Fruit fly (Drosophila melanogaster) whole organism, embryonic: Measurements from ENCODE around the gene Arv1.

ENCODE experiments used
- Atf-2 ChIP-seq: fragments of 200-800 bp; sonication (Bioruptor generic); optimal IDR thresholded peaks from 2 replicates; lab custom pipeline; 2016; ENCODE audit warnings: missing biosample characterization, missing genetic modification characterization
- CG10274 ChIP-seq: fragments of 200-800 bp; sonication (Bioruptor generic); optimal IDR thresholded peaks from 3 replicates; lab custom pipeline; 2017; ENCODE audit warnings: missing biosample characterization, mild to moderate bottlenecking, missing genetic modification characterization
- CG10543 ChIP-seq: fragments of 200-800 bp; sonication (Bioruptor generic); optimal IDR thresholded peaks from 3 replicates; lab custom pipeline; 2017; ENCODE audit warnings: missing biosample characterization, mild to moderate bottlenecking, missing genetic modification characterization, moderate library complexity
- CG11085 ChIP-seq: fragments of 200-800 bp; sonication (Bioruptor generic); IDR thresholded peaks from 2 replicates; pipeline ENCODE4 v1.3.6; 2022; ENCODE audit warnings: missing biosample characterization, missing genetic modification characterization
- CG11696 ChIP-seq: fragments of 200-800 bp; sonication (Bioruptor generic); IDR thresholded peaks from 2 replicates; pipeline ENCODE4 v1.3.6; 2022; ENCODE audit warnings: missing biosample characterization, missing genetic modification characterization
- CG1233 ChIP-seq: fragments of 200-800 bp; sonication (Bioruptor generic); optimal IDR thresholded peaks from 4 replicates; lab custom pipeline; 2018; ENCODE audit warnings: missing biosample characterization, mild to moderate bottlenecking, missing genetic modification characterization
- CG1602 ChIP-seq: fragments of 200-800 bp; sonication (Bioruptor generic); optimal IDR thresholded peaks from 3 replicates; lab custom pipeline; 2016; ENCODE audit warnings: missing biosample characterization, missing genetic modification characterization
- CG16779 ChIP-seq: fragments of 200-800 bp; sonication (Bioruptor generic); IDR thresholded peaks from 2 replicates; pipeline ENCODE4 v1.3.6; 2022; ENCODE audit warnings: missing biosample characterization, missing genetic modification characterization
- CG17359 ChIP-seq: fragments of 200-800 bp; sonication (Bioruptor generic); optimal IDR thresholded peaks from 3 replicates; lab custom pipeline; 2018; ENCODE audit warnings: missing biosample characterization, mild to moderate bottlenecking, missing genetic modification characterization, moderate library complexity
- CG17568 ChIP-seq: fragments of 200-800 bp; sonication (Bioruptor generic); optimal IDR thresholded peaks from 2 replicates; lab custom pipeline; 2018; ENCODE audit warnings: missing biosample characterization, mild to moderate bottlenecking, missing genetic modification characterization, moderate library complexity
- CG18476 ChIP-seq: fragments of 200-800 bp; sonication (Bioruptor generic); optimal IDR thresholded peaks from 2 replicates; lab custom pipeline; 2016; ENCODE audit warnings: missing biosample characterization, mild to moderate bottlenecking, missing genetic modification characterization
- CG18619 ChIP-seq: fragments of 200-800 bp; sonication (Bioruptor generic); optimal IDR thresholded peaks from 3 replicates; lab custom pipeline; 2017; ENCODE audit warnings: missing biosample characterization, mild to moderate bottlenecking, missing genetic modification characterization
- CG3995 ChIP-seq: fragments of 200-800 bp; sonication (Bioruptor generic); optimal IDR thresholded peaks from 3 replicates; lab custom pipeline; 2016; ENCODE audit warnings: missing biosample characterization, missing genetic modification characterization
- CG4404 ChIP-seq: fragments of 200-800 bp; sonication (Bioruptor generic); IDR thresholded peaks from 2 replicates; pipeline ENCODE4 v1.3.6; 2022; ENCODE audit warnings: missing biosample characterization, missing genetic modification characterization
- CG6813 ChIP-seq: fragments of 200-800 bp; sonication (Bioruptor generic); optimal IDR thresholded peaks from 2 replicates; lab custom pipeline; 2017; ENCODE audit warnings: missing biosample characterization, missing genetic modification characterization, mild to moderate bottlenecking, moderate library complexity, missing genetic modification reagents
- CG9817 ChIP-seq: fragments of 200-800 bp; sonication (Bioruptor generic); optimal IDR thresholded peaks from 2 replicates; lab custom pipeline; 2018; ENCODE audit warnings: missing biosample characterization, mild to moderate bottlenecking, missing genetic modification characterization, moderate library complexity
- Dek ChIP-seq: fragments of 200-800 bp; sonication (Bioruptor generic); optimal IDR thresholded peaks from 3 replicates; lab custom pipeline; 2019; ENCODE audit warnings: missing biosample characterization, mild to moderate bottlenecking, missing genetic modification characterization, moderate library complexity
- E2f2 ChIP-seq: fragments of 200-800 bp; sonication (Bioruptor generic); IDR thresholded peaks from 2 replicates; pipeline ENCODE4 v1.3.6; 2022; ENCODE audit warnings: missing biosample characterization, missing genetic modification characterization
- Ets65A ChIP-seq: fragments of 200-800 bp; sonication (Bioruptor generic); peaks from one replicate; lab custom pipeline; 2016; ENCODE audit warnings: missing biosample characterization, missing genetic modification characterization
- HLH3B ChIP-seq: fragments of 200-800 bp; sonication (Bioruptor generic); IDR thresholded peaks from 2 replicates; pipeline ENCODE4 v1.3.6; 2022; ENCODE audit warnings: missing biosample characterization, missing genetic modification characterization
- HLHmδ ChIP-seq: fragments of 200-800 bp; sonication (Bioruptor generic); optimal IDR thresholded peaks from 2 replicates; lab custom pipeline; 2018; ENCODE audit warnings: missing biosample characterization, mild to moderate bottlenecking, missing genetic modification characterization, moderate library complexity
- Hr78 ChIP-seq, 2 experiments: fragments of 200-800 bp in 1 of 2; fragments of >200 bp in 1 of 2; sonication (Bioruptor generic) in 1 of 2; optimal IDR thresholded peaks; 2 replicates each; lab custom pipeline; 2017 to 2019; ENCODE audit warnings: missing biosample characterization in 2 of 2, missing genetic modification characterization in 2 of 2, mild to moderate bottlenecking in 1 of 2, moderate library complexity in 1 of 2
- Lhr ChIP-seq: fragments of 200-800 bp; sonication (Bioruptor generic); optimal IDR thresholded peaks from 3 replicates; lab custom pipeline; 2017; ENCODE audit warnings: mild to moderate bottlenecking, missing biosample characterization, missing genetic modification reagents, missing genetic modification characterization
- MTF-1 ChIP-seq: fragments of 200-800 bp; sonication (Bioruptor generic); optimal IDR thresholded peaks from 2 replicates; lab custom pipeline; 2018; ENCODE audit warnings: missing biosample characterization, mild to moderate bottlenecking, missing genetic modification characterization, borderline replicate concordance
- Neu2 ChIP-seq: fragments of 200-800 bp; sonication (Bioruptor generic); optimal IDR thresholded peaks from 3 replicates; lab custom pipeline; 2016; ENCODE audit warnings: missing biosample characterization, missing genetic modification characterization, borderline replicate concordance
- Poxn ChIP-seq: fragments of 200-800 bp; sonication (Bioruptor generic); IDR thresholded peaks from 2 replicates; pipeline ENCODE4 v1.3.6; 2022; ENCODE audit warnings: missing biosample characterization, missing genetic modification characterization
- Usf ChIP-seq: fragments of 200-800 bp; sonication (Bioruptor generic); optimal IDR thresholded peaks from 2 replicates; lab custom pipeline; 2017; ENCODE audit warnings: missing genotype, missing biosample characterization, missing genetic modification characterization
- bab2 ChIP-seq: fragments of 200-800 bp; sonication (Bioruptor generic); optimal IDR thresholded peaks from 2 replicates; lab custom pipeline; 2016; ENCODE audit warnings: missing biosample characterization, missing genetic modification characterization
- br ChIP-seq: fragments of >200 bp; optimal IDR thresholded peaks from 2 replicates; lab custom pipeline; 2017
- chif ChIP-seq, 2 experiments: fragments of 200-800 bp; sonication (Bioruptor generic); optimal IDR thresholded peaks; 3 replicates each; lab custom pipeline; 2016; ENCODE audit warnings: missing biosample characterization in 2 of 2, missing genetic modification characterization in 2 of 2
- ci ChIP-seq: fragments of 200-800 bp; sonication (Bioruptor generic); IDR thresholded peaks from 3 replicates; pipeline ENCODE4 v1.3.6; 2022; ENCODE audit warnings: missing biosample characterization, missing genetic modification characterization
- dm ChIP-seq: fragments of 200-800 bp; sonication (Bioruptor generic); optimal IDR thresholded peaks from 3 replicates; lab custom pipeline; 2016; ENCODE audit warnings: missing biosample characterization, missing genetic modification characterization
- dmrt11E ChIP-seq: fragments of 200-800 bp; sonication (Bioruptor generic); optimal IDR thresholded peaks from 3 replicates; lab custom pipeline; 2018; ENCODE audit warnings: missing biosample characterization, mild to moderate bottlenecking, missing genetic modification characterization, moderate library complexity
- fd102C ChIP-seq: fragments of 200-800 bp; sonication (Bioruptor generic); optimal IDR thresholded peaks from 2 replicates; lab custom pipeline; 2018; ENCODE audit warnings: missing biosample characterization, mild to moderate bottlenecking, missing genetic modification characterization, moderate library complexity
- fd96Cb ChIP-seq: fragments of 200-800 bp; sonication (Bioruptor generic); optimal IDR thresholded peaks from 2 replicates; lab custom pipeline; 2018; ENCODE audit warnings: missing biosample characterization, mild to moderate bottlenecking, missing genetic modification characterization, moderate library complexity
- hb ChIP-seq: fragments of 200-800 bp; sonication (Bioruptor generic); IDR thresholded peaks from 3 replicates; pipeline ENCODE4 v1.3.6; 2022; ENCODE audit warnings: missing biosample characterization, missing genetic modification characterization; ENCODE audit not compliant: partially characterized antibody
- kay ChIP-seq: fragments of 200-800 bp; sonication (Bioruptor generic); optimal IDR thresholded peaks from 2 replicates; lab custom pipeline; 2016; ENCODE audit warnings: missing biosample characterization, missing genetic modification characterization
- lbe ChIP-seq: fragments of 200-800 bp; sonication (Bioruptor generic); optimal IDR thresholded peaks from 2 replicates; lab custom pipeline; 2016; ENCODE audit warnings: missing biosample characterization, mild to moderate bottlenecking, missing genetic modification characterization
- nmo ChIP-seq: fragments of 200-800 bp; sonication (Bioruptor generic); optimal IDR thresholded peaks from 2 replicates; lab custom pipeline; 2018; ENCODE audit warnings: missing biosample characterization, mild to moderate bottlenecking, missing genetic modification characterization, moderate library complexity
- odd ChIP-seq: fragments of 200-800 bp; sonication (Bioruptor generic); optimal IDR thresholded peaks from 2 replicates; lab custom pipeline; 2017; ENCODE audit warnings: missing biosample characterization, mild to moderate bottlenecking, missing genetic modification characterization
- pho ChIP-seq: fragments of 200-800 bp; sonication (Bioruptor generic); optimal IDR thresholded peaks from 2 replicates; lab custom pipeline; 2016; ENCODE audit warnings: missing biosample characterization, missing genetic modification characterization
- prd ChIP-seq, 3 experiments: fragments of >200 bp in 2 of 3; fragments of 200-800 bp in 1 of 3; sonication (Bioruptor generic) in 1 of 3; optimal IDR thresholded peaks in 2 of 3; IDR thresholded peaks in 1 of 3; 2 replicates in 2 of 3; 3 replicates in 1 of 3; pipeline versions ENCODE4 v1.3.6 to Lab custom; 2017 to 2022; ENCODE audit warnings: missing biosample characterization in 1 of 3, missing genetic modification characterization in 1 of 3
- salm ChIP-seq: fragments of 200-800 bp; sonication (Bioruptor generic); optimal IDR thresholded peaks from 2 replicates; lab custom pipeline; 2018; ENCODE audit warnings: missing biosample characterization, mild to moderate bottlenecking, missing genetic modification characterization
- scrt ChIP-seq: fragments of 200-800 bp; sonication (Bioruptor generic); optimal IDR thresholded peaks from 2 replicates; lab custom pipeline; 2018; ENCODE audit warnings: missing biosample characterization, mild to moderate bottlenecking, missing genetic modification characterization, moderate library complexity
- sima ChIP-seq: fragments of 200-800 bp; sonication (Bioruptor generic); optimal IDR thresholded peaks from 2 replicates; lab custom pipeline; 2016; ENCODE audit warnings: missing biosample characterization, missing genetic modification characterization
- sqz ChIP-seq: fragments of 200-800 bp; sonication (Bioruptor generic); optimal IDR thresholded peaks from 3 replicates; lab custom pipeline; 2018; ENCODE audit warnings: missing biosample characterization, mild to moderate bottlenecking, missing genetic modification characterization
- trh ChIP-seq: fragments of 200-800 bp; sonication (Bioruptor generic); optimal IDR thresholded peaks from 2 replicates; lab custom pipeline; 2016; ENCODE audit warnings: missing biosample characterization, missing genetic modification characterization
- vfl ChIP-seq: fragments of 200-800 bp; sonication (Bioruptor generic); optimal IDR thresholded peaks from 2 replicates; lab custom pipeline; 2016; ENCODE audit warnings: missing biosample characterization, missing genetic modification characterization
- vnd ChIP-seq: fragments of 200-800 bp; sonication (Bioruptor generic); IDR thresholded peaks from 3 replicates; pipeline ENCODE4 v1.3.6; 2022; ENCODE audit warnings: missing biosample characterization, missing genetic modification characterization; ENCODE audit not compliant: partially characterized antibody
- wdn ChIP-seq: fragments of 200-800 bp; sonication (Bioruptor generic); IDR thresholded peaks from 2 replicates; pipeline ENCODE4 v1.3.6; 2022; ENCODE audit warnings: missing biosample characterization, missing genetic modification characterization
- wek ChIP-seq: fragments of 200-800 bp; sonication (Bioruptor generic); optimal IDR thresholded peaks from 3 replicates; lab custom pipeline; 2018; ENCODE audit warnings: missing biosample characterization, mild to moderate bottlenecking, missing genetic modification characterization, moderate library complexity

The Arv1 gene

dm6 chr3L:21483837-21484236 is 45.3 kb downstream of the Arv1 start (continued):
- TF ChIP-seq kay (GFP tag; lab: Kevin White, UChicago) = no peak
- no peak for TF ChIP-seq CG10543 (GFP tag; lab: Kevin White, UChicago)
- no peak for TF ChIP-seq prd (optimal IDR thresholded peaks at IDR 0.05; lab: Kevin White, UChicago)
- TF ChIP-seq prd (GFP tag; IDR thresholded peaks at IDR 0.05; lab: Robert Waterston, UW) = no peak
- TF ChIP-seq HLHmδ (GFP tag; lab: Kevin White, UChicago) = no peak
- TF ChIP-seq CG10274 = no peak
- TF ChIP-seq ci (GFP tag; lab: Robert Waterston, UW) = peak; percentile 71; the same call in 2 of the 3 replicates
- TF ChIP-seq wek = no peak
- no peak for TF ChIP-seq sqz (GFP tag; lab: Kevin White, UChicago)
- no peak for TF ChIP-seq CG3995
- TF ChIP-seq fd96Cb (tag; lab: Kevin White, UChicago) = no peak
- TF ChIP-seq Dek (tag; lab: Kevin White, UChicago) = no peak
- TF ChIP-seq sima (GFP tag; lab: Kevin White, UChicago) = no peak
- peak; percentile 25 for TF ChIP-seq pho (GFP tag; lab: Kevin White, UChicago)
- no peak for TF ChIP-seq CG1233 (GFP tag; lab: Kevin White, UChicago)
- TF ChIP-seq CG6813 (GFP tag; lab: Kevin White, UChicago) = no peak
- no peak for TF ChIP-seq lbe (GFP tag; lab: Kevin White, UChicago)
- no peak for TF ChIP-seq CG9817
- no peak for TF ChIP-seq CG17359 (tag; lab: Kevin White, UChicago)
- no peak for TF ChIP-seq fd102C (GFP tag; lab: Kevin White, UChicago)
- TF ChIP-seq nmo (GFP tag; lab: Kevin White, UChicago) = peak; percentile 35
- no peak for TF ChIP-seq CG4404
- TF ChIP-seq br = no peak
- TF ChIP-seq bab2 (GFP tag; lab: Kevin White, UChicago) = peak; percentile 17
- no peak for TF ChIP-seq Poxn (GFP tag; lab: Robert Waterston, UW)
- TF ChIP-seq CG18476 (GFP tag; lab: Kevin White, UChicago) = no peak
- TF ChIP-seq Usf (GFP tag; lab: Kevin White, UChicago) = no peak
- TF ChIP-seq Lhr (GFP tag; lab: Kevin White, UChicago) = peak; percentile 95
- no peak for TF ChIP-seq odd
- TF ChIP-seq CG16779 = no peak
- TF ChIP-seq HLH3B = no peak
- no peak for TF ChIP-seq MTF-1
- TF ChIP-seq Ets65A (GFP tag; lab: Kevin White, UChicago) = no peak
- TF ChIP-seq hb = no peak
- no peak for TF ChIP-seq CG1602
- no peak for TF ChIP-seq CG18619
- no peak for TF ChIP-seq wdn (GFP tag; lab: Robert Waterston, UW)
- TF ChIP-seq dm (GFP tag; lab: Kevin White, UChicago) = no peak
- TF ChIP-seq vnd = no peak
- TF ChIP-seq dmrt11E = no peak
- TF ChIP-seq trh (GFP tag; lab: Kevin White, UChicago) = no peak
- peak; percentile 43 for TF ChIP-seq E2f2 (GFP tag; lab: Robert Waterston, UW)
- no peak for TF ChIP-seq CG11085 (GFP tag; lab: Robert Waterston, UW)
- TF ChIP-seq CG17568 (GFP tag; lab: Kevin White, UChicago) = no peak
- no peak for TF ChIP-seq scrt (GFP tag; lab: Kevin White, UChicago)
- no peak for TF ChIP-seq salm
- no peak for TF ChIP-seq Atf-2
- peak in 1 of 2 experiments; percentile 40 for TF ChIP-seq chif (GFP tag; optimal IDR thresholded peaks at IDR 0.05; lab: Kevin White, UChicago)
- peak; percentile 9 for TF ChIP-seq vfl (GFP tag; lab: Kevin White, UChicago)
- no peak for TF ChIP-seq Hr78 (GFP tag; optimal IDR thresholded peaks at IDR 0.05; lab: Kevin White, UChicago)
- TF ChIP-seq Neu2 (GFP tag; lab: Kevin White, UChicago) = no peak
- TF ChIP-seq CG11696 (GFP tag; lab: Robert Waterston, UW) = no peak
